Worm (Caenorhabditis elegans) whole organism, midembryonic: Measurements from ENCODE around the gene F56D5.3.

Experiments
- T22C8.4 ChIP-seq: fragments of 200-800 bp; sonication (Bioruptor generic); IDR thresholded peaks from 2 replicates; pipeline ENCODE4 v1.3.6; 2022; ENCODE audit warnings: missing genetic modification characterization, missing compliant biosample characterization
- flt-1 ChIP-seq: fragments of 200-800 bp; sonication (Bioruptor generic); IDR thresholded peaks from 2 replicates; pipeline ENCODE4 v1.3.6; 2022; ENCODE audit warnings: missing genetic modification characterization, missing compliant biosample characterization
- ref-1 ChIP-seq: fragments of 200-800 bp; sonication (Bioruptor generic); conservative IDR thresholded peaks from 2 replicates; pipeline ENCODE4 v1.3.6; 2022; ENCODE audit warnings: missing genetic modification reagents, missing genetic modification characterization, missing compliant biosample characterization

DNA sequence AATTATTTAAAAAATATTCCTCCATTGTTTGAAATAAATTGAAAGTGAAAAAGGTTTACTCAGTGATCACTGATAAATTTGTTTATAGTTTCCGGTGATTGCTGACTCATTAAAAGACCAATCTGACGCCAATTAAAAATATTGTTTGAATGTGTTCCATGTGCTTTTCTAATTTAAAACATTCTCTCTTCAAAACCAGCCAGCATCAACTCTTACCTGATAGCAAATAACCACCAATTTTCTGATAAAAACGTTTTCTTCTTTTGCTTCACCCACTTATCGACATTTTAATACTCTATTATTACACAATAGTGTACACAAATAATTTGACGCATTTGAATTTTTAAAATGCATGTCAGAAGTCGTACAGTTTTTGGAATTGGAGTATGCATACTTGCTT, 4.3 kb downstream of the F56D5.3 start, which contains the start of gene F56D5.6:
- no peak for TF ChIP-seq flt-1 (GFP tag; lab: Robert Waterston, UW)
- TF ChIP-seq ref-1 (GFP tag; lab: Robert Waterston, UW) = no peak
- TF ChIP-seq T22C8.4 (GFP tag; lab: Robert Waterston, UW) = no peak
